Worm (Caenorhabditis elegans) whole organism, L3 larva: ENCODE data around the gene glr-4.
A peak's percentile ranks its signal among the peaks of the same experiment; 100 is the strongest.

Experiments used
- R02D3.7 ChIP-seq: fragments of 150-350 bp; optimal IDR thresholded peaks from 2 replicates; lab custom pipeline; 2014; ENCODE audit warnings: missing biosample characterization, missing genetic modification characterization
- ZK546.5 ChIP-seq: sonication (generic microtip); optimal IDR thresholded peaks from 2 replicates; lab custom pipeline; 2017; ENCODE audit warnings: missing biosample characterization, missing genetic modification characterization
- aly-2 ChIP-seq: fragments of 150-350 bp; optimal IDR thresholded peaks from 2 replicates; lab custom pipeline; 2014; ENCODE audit warnings: missing biosample characterization, missing genetic modification characterization
- ama-1 ChIP-seq: fragments of 150-350 bp; optimal IDR thresholded peaks from 2 replicates; lab custom pipeline; 2018
- ceh-9 ChIP-seq: sonication (generic microtip); optimal IDR thresholded peaks from 2 replicates; lab custom pipeline; 2018; ENCODE audit warnings: missing biosample characterization, missing genetic modification characterization
- egl-27 ChIP-seq: sonication (generic microtip); optimal IDR thresholded peaks from 4 replicates; lab custom pipeline; 2017; ENCODE audit warnings: missing biosample characterization, missing genetic modification reagents, missing genetic modification characterization
- egl-5 ChIP-seq: fragments of 150-350 bp; optimal IDR thresholded peaks from 2 replicates; lab custom pipeline; 2017; ENCODE audit warnings: missing biosample characterization, missing genetic modification reagents, missing genetic modification characterization, inconsistent platforms
- elt-1 ChIP-seq: fragments of 150-350 bp; optimal IDR thresholded peaks from 2 replicates; lab custom pipeline; 2014; ENCODE audit warnings: missing biosample characterization, missing genetic modification characterization
- fkh-2 ChIP-seq: fragments of 150-350 bp; optimal IDR thresholded peaks from 2 replicates; lab custom pipeline; 2014; ENCODE audit warnings: missing biosample characterization, missing genetic modification reagents, missing genetic modification characterization
- hmg-11 ChIP-seq: sonication (generic microtip); optimal IDR thresholded peaks from 2 replicates; lab custom pipeline; 2016; ENCODE audit warnings: missing genetic modification characterization, missing compliant biosample characterization
- jun-1 ChIP-seq: fragments of 150-350 bp; optimal IDR thresholded peaks from 2 replicates; lab custom pipeline; 2014; ENCODE audit warnings: missing biosample characterization, missing genetic modification reagents, missing genetic modification characterization
- lin-15B ChIP-seq: fragments of 150-350 bp; optimal IDR thresholded peaks from 2 replicates; lab custom pipeline; 2014; ENCODE audit warnings: missing biosample characterization, missing genetic modification characterization
- lin-39 ChIP-seq: fragments of 150-350 bp; optimal IDR thresholded peaks from 2 replicates; lab custom pipeline; 2018; ENCODE audit warnings: missing biosample characterization, missing genetic modification reagents, missing genetic modification characterization
- lsy-12 ChIP-seq: sonication (generic microtip); optimal IDR thresholded peaks from 2 replicates; lab custom pipeline; 2016; ENCODE audit warnings: mild to moderate bottlenecking, missing genetic modification characterization, missing compliant biosample characterization
- nfya-1 ChIP-seq: sonication (generic microtip); optimal IDR thresholded peaks from 2 replicates; lab custom pipeline; 2017; ENCODE audit warnings: missing genetic modification characterization, mild to moderate bottlenecking, missing compliant biosample characterization, antibody characterized with exemption, moderate library complexity; ENCODE audit not compliant: insufficient read depth
- nhr-11 ChIP-seq: fragments of 150-350 bp; optimal IDR thresholded peaks from 2 replicates; lab custom pipeline; 2014; ENCODE audit warnings: missing biosample characterization, missing genetic modification characterization
- nhr-12 ChIP-seq: fragments of 150-350 bp; optimal IDR thresholded peaks from 2 replicates; lab custom pipeline; 2014; ENCODE audit warnings: missing biosample characterization, missing genetic modification characterization
- nhr-23 ChIP-seq: fragments of 150-350 bp; optimal IDR thresholded peaks from 2 replicates; lab custom pipeline; 2014; ENCODE audit warnings: missing biosample characterization, missing genetic modification reagents, missing genetic modification characterization
- nhr-237 ChIP-seq: fragments of 150-350 bp; optimal IDR thresholded peaks from 2 replicates; lab custom pipeline; 2014; ENCODE audit warnings: missing biosample characterization, missing genetic modification characterization
- nhr-25 ChIP-seq: sonication (generic microtip); optimal IDR thresholded peaks from 2 replicates; lab custom pipeline; 2017; ENCODE audit warnings: missing biosample characterization, missing genetic modification characterization
- nhr-28 ChIP-seq: fragments of 150-350 bp; optimal IDR thresholded peaks from 2 replicates; lab custom pipeline; 2014; ENCODE audit warnings: missing biosample characterization, missing genetic modification characterization
- nhr-67 ChIP-seq: fragments of 150-350 bp; optimal IDR thresholded peaks from 2 replicates; lab custom pipeline; 2014; ENCODE audit warnings: missing biosample characterization, missing genetic modification characterization
- pha-4 ChIP-seq: fragments of 150-350 bp; optimal IDR thresholded peaks from 2 replicates; lab custom pipeline; 2014; ENCODE audit warnings: missing biosample characterization, missing genetic modification reagents, missing genetic modification characterization
- pqm-1 ChIP-seq: fragments of 150-350 bp; optimal IDR thresholded peaks from 2 replicates; lab custom pipeline; 2017; ENCODE audit warnings: missing biosample characterization, missing genetic modification characterization, inconsistent platforms
- sea-2 ChIP-seq: fragments of 150-350 bp; sonication (generic microtip); optimal IDR thresholded peaks from 4 replicates; lab custom pipeline; 2014; ENCODE audit warnings: missing biosample characterization, missing genetic modification reagents, missing genetic modification characterization
- skn-1 ChIP-seq: fragments of 150-350 bp; optimal IDR thresholded peaks from 2 replicates; lab custom pipeline; 2014; ENCODE audit warnings: missing biosample characterization, missing genetic modification characterization
- tbx-2 ChIP-seq: sonication (generic microtip); optimal IDR thresholded peaks from 2 replicates; lab custom pipeline; 2016; ENCODE audit warnings: mild to moderate bottlenecking, missing genetic modification characterization, missing compliant biosample characterization
- unc-39 ChIP-seq: sonication (generic microtip); optimal IDR thresholded peaks from 4 replicates; lab custom pipeline; 2017; ENCODE audit warnings: missing biosample characterization, missing genetic modification characterization
- unc-62 ChIP-seq: fragments of 150-350 bp; sonication (generic microtip); optimal IDR thresholded peaks from 4 replicates; lab custom pipeline; 2014; ENCODE audit warnings: missing biosample characterization, missing genetic modification reagents, missing genetic modification characterization
- zag-1 ChIP-seq: fragments of 150-350 bp; optimal IDR thresholded peaks from 2 replicates; lab custom pipeline; 2014; ENCODE audit warnings: missing biosample characterization, missing genetic modification characterization
- ztf-11 ChIP-seq: fragments of 150-350 bp; optimal IDR thresholded peaks from 2 replicates; lab custom pipeline; 2014; ENCODE audit warnings: missing biosample characterization, missing genetic modification characterization
- ztf-4 ChIP-seq: fragments of 150-350 bp; optimal IDR thresholded peaks from 2 replicates; lab custom pipeline; 2014; ENCODE audit warnings: missing biosample characterization, missing genetic modification characterization

Gene glr-4

DNA sequence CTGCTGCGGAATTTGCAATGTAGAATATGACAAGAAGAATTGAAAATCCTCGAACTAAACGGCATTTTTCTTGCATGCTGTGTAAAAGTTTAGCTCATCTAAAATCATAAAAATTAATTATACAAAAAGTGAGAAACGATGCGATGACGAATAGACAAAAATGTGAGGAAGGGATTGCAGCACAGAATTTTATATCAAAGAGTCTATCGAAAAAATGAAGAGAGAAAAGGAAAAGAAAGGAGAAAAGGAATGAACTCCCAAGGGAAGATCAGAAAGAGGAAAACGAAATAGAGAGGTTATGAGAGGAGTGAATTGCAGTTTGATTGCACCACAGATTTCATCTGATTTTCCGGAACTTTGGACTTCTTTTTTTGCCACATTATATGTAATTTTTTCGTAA, at the start of gene glr-4:
glr-4 (minus strand) TSS at position 101 of the 400 bp plus-strand sequence.
- TF ChIP-seq nhr-25 (no peak), unc-39 (no peak), elt-1 (tag; lab: Kevin White, UChicago) (peak; percentile 32), ceh-9 (tag; lab: Kevin White, UChicago) (no peak)
- TF ChIP-seq, all 47 proteins: peak for 1

DNA sequence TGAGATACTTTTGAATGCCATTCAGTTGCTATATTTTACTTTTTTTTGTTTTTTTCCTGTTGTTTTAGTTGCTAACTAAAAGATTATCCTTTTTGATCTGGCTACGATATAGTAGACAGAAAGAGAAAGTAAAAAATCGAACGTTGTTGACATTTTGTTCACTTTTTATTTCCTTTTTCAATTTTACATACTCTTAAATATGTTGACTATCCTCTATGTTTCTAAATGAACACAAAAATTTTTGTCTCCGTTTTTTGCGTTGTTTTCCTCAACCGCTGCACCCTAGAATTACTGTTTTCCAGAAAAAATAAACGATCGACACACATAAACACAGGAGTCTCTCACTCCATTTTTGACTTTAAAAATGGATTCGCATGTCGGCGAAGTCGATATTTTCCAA, 47.9 kb upstream of the glr-4 start, which contains the start of gene klp-3:
klp-3 (plus strand) TSS at position 301 of the 400 bp plus-strand sequence.
- no peak for TF ChIP-seq lin-15B (tag; lab: Kevin White, UChicago)
- no peak for TF ChIP-seq ztf-11
- no peak for TF ChIP-seq nhr-28 (tag; lab: Kevin White, UChicago)
- TF ChIP-seq zag-1 (tag; lab: Kevin White, UChicago) = no peak
- TF ChIP-seq egl-27 (tag; lab: Kevin White, UChicago) = no peak
- no peak for TF ChIP-seq lsy-12 (tag; lab: Kevin White, UChicago)
- no peak for TF ChIP-seq nhr-237 (tag; lab: Kevin White, UChicago)
- TF ChIP-seq nhr-67 (tag; lab: Kevin White, UChicago) = no peak
- no peak for TF ChIP-seq aly-2 (tag; lab: Kevin White, UChicago)
- TF ChIP-seq hmg-11 = no peak

DNA sequence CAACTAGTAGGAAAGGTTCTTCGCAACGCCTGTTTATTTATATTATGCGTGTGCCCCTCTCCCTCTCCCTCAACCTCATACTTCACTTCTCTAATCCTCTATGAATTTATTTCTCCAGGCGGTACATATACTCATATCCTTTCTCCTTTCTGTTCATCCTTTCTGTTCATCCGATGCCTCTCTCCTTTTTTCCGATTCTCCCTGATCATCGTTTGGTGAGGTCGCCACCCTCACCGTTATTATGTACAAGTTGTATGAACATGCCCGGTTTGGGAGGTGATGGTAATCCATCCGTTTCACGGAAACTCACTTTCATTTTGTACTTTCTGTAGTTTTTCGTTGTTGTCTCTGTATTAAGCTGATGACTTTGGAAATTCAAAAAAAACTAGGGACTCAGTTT, 45.6 kb upstream of the glr-4 start:
- TF ChIP-seq nhr-23 = peak; percentile 25
- no peak for TF ChIP-seq ztf-4
- peak; percentile 1 for TF ChIP-seq nfya-1 (tag; lab: Kevin White, UChicago)

DNA sequence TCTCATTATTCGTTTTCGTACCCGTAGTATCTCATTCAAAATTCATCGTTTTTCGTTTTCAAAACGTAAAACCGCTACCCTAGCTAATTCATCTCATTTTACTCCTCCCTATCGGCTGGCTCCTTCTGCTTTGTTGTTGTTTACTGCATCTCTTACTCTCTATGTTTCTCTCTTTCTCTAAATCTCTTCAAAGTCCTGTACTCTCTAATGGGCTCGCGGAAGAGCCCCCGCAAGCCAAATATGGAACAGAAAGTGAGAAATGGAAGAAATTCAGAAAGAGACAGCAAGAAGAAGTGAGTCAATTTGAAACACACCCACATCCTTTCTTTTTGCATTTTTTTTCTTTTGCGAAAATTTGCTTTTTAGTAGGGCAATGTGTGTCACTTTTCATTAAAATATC, 44.5 kb upstream of the glr-4 start:
- TF ChIP-seq pqm-1 (tag; lab: Kevin White, UChicago) (no peak), ama-1 (no peak), jun-1 (tag; lab: Kevin White, UChicago) (no peak), nhr-11 (tag; lab: Kevin White, UChicago) (no peak), tbx-2 (no peak), hmg-11 (no peak), nhr-28 (tag; lab: Kevin White, UChicago) (no peak), aly-2 (tag; lab: Kevin White, UChicago) (no peak), fkh-2 (tag; lab: Kevin White, UChicago) (peak; percentile 51), nhr-23 (no peak), lin-15B (tag; lab: Kevin White, UChicago) (no peak), R02D3.7 (no peak), ztf-4 (no peak), nhr-237 (tag; lab: Kevin White, UChicago) (no peak), nhr-67 (tag; lab: Kevin White, UChicago) (no peak), pha-4 (tag; lab: Kevin White, UChicago) (peak; percentile 1), lin-39 (peak; percentile 91), egl-5 (no peak), nfya-1 (tag; lab: Kevin White, UChicago) (peak; percentile 46), nhr-12 (tag; lab: Kevin White, UChicago) (no peak), ztf-11 (no peak), skn-1 (no peak), sea-2 (peak; percentile 5)

DNA sequence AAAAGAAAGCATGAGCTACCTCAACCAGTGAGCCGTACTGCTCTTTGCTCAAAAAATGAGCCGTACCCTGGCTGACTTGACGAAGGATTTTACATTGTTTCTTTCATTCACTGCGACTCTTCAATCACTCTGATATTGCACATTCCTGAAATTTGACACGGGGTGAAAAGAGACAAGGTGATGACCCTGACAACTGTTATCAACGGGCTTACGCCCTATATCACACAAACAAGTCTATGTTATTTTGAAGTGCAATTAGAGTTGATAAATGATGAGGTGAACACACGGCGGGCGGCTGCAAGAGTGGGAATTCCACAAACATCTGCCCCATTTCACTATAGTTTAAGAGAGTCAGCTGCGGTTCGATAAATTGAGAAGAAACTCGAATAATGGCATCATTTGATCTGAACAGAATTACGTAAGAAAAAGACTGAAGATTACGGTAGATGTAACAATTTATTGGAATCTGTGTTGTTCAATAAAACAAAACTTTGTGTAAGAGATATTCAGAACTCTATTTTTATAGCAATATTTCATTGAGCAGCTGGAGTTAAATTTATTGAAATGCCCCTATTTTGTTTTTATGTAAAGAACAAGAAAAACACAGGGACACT, 42.6 kb upstream of the glr-4 start:
- TF ChIP-seq nfya-1 (tag; lab: Kevin White, UChicago) = peak; percentile 12
- no peak for TF ChIP-seq R02D3.7
- peak; percentile 47 for TF ChIP-seq unc-62 (GFP tag; lab: Kevin White, UChicago)
- TF ChIP-seq ama-1 = no peak
- TF ChIP-seq nhr-11 (tag; lab: Kevin White, UChicago) = peak; percentile 37
- no peak for TF ChIP-seq ZK546.5 (tag; lab: Kevin White, UChicago)
- TF ChIP-seq egl-5 = peak; percentile 80
- peak; percentile 59 for TF ChIP-seq lin-39
- TF ChIP-seq, all 47 proteins: peak for 5

DNA sequence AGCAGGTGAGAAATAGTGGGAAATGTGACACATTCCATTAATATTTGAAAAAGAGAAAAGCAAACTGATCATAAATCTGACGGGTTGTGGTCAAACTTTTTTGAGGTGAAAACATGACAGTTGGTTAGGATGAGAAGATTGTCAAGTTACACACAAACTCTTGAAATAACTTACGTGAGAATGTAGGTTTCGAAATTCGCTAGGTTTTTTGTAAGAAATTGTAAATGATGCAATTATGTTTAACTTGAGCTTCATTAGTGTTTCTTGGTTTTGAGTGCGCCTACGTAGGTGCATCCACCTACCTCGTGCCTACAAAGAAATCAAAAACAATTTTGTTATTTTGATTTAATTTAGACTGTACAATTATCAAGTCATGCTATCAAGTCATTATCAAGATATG, 41.2 kb upstream of the glr-4 start, which contains the start of gene cex-2:
cex-2 (minus strand) TSS at position 101 of the 400 bp plus-strand sequence.
- TF ChIP-seq pha-4 (tag; lab: Kevin White, UChicago) (peak; percentile 28), unc-62 (GFP tag; lab: Kevin White, UChicago) (no peak)
- TF ChIP-seq, all 47 proteins: peak for 1
